Worm (Caenorhabditis elegans): Measurements from ENCODE around the gene F58H1.8.

F58H1.8 gene

DNA sequence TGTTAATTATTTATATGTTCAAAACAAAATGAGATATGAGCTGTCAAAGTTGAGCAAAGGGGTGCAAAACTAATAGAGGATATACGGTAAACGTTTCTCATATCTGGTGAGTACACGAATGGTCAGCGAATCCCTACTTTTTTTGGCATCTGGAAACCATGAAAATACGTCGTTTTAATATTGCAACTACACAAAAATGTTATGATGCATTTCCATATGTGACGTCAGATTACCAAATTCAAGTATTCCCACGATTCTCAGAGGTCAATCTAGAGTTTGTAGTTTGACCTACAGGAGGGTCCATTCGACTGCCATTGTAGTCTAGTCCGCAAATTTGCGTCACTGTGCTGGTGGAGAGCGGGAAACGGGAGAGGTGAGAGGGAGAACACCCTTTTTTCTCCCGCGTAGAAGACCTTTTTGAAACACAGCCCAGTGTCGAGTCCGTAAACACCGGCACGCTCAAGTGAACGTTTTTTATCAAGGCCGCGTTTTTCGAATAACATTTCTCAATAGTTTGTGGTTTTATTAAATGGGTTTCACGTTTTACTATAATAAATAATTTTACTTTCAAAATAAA, 38.5 kb upstream of the F58H1.8 start (continued):
- TF ChIP-seq lin-14 (GFP tag; optimal IDR thresholded peaks at IDR 0.05) (peak; percentile 73), mef-2 (tag; optimal IDR thresholded peaks at IDR 0.05) (no peak), zag-1 (tag; optimal IDR thresholded peaks at IDR 0.05) (no peak), egl-13 (tag; optimal IDR thresholded peaks at IDR 0.05) (no peak), aly-2 (tag; optimal IDR thresholded peaks at IDR 0.05) (no peak), nhr-19 (GFP tag; conservative IDR thresholded peaks at IDR 0.05) (peak; percentile 33), nhr-84 (tag; optimal IDR thresholded peaks at IDR 0.05) (no peak), nhr-20 (tag; optimal IDR thresholded peaks at IDR 0.05) (peak; percentile 81), lin-39 (tag; optimal IDR thresholded peaks at IDR 0.05) (no peak), elt-3 (tag; optimal IDR thresholded peaks at IDR 0.05) (no peak), aha-1 (tag; optimal IDR thresholded peaks at IDR 0.05) (no peak), mdl-1 (tag; optimal IDR thresholded peaks at IDR 0.05) (peak in 1 of 2 experiments; percentile 22)

DNA sequence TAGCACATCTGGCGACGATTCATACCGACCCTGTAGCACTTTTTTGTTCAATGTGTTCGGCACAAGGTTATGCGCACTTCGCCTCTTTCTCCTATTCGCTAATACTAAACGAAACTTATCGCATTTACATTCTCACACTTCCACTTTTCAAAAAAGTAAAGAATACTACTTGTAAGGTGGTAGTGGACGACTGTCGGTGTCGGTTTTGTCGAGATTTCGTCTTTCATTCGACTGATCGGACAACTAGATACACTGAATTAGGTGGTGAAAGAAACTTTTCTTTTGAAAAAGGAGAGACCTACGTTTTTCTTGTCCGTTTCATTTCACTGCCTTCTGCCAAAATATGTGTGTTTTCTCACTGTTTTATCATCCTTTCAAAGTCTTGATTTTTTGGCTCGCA, 37.3 kb upstream of the F58H1.8 start:
- TF ChIP-seq nhr-47 (tag; optimal IDR thresholded peaks at IDR 0.05), result no peak
- peak; percentile 58 for TF ChIP-seq lin-14 (GFP tag; optimal IDR thresholded peaks at IDR 0.05)
- TF ChIP-seq nhr-85 (tag), result peak; percentile 53
- TF ChIP-seq hlh-17 (GFP tag; optimal IDR thresholded peaks at IDR 0.05; ENCODE audit: borderline replicate concordance), result no peak
- TF ChIP-seq C16A3.4 (tag; optimal IDR thresholded peaks at IDR 0.05), result peak; percentile 14
- TF ChIP-seq blmp-1 (tag; optimal IDR thresholded peaks at IDR 0.05), result peak; percentile 75

DNA sequence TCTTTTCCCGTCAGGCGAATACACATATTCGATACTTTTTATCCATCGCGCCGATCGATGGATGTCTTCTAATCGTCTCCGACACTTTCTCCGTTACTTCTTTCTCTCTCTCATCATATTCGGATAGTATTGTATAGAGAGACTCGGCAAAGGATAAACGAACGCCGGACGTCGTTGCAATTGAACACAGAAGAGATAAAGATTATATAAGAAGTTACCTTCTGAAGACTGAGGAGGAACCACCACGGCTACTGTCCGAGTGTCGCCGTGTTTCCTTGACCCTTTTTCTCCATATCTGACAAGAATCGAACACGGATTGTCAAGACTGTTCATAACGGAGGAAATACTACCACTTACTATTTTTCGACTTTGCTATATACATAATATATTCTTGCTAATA, 35.8 kb upstream of the F58H1.8 start, which contains the start of gene sma-1:
TSS of gene sma-1 (plus strand) at position 301 of the 400 bp plus-strand sequence.
- TF ChIP-seq blmp-1 (tag; optimal IDR thresholded peaks at IDR 0.05), result peak; percentile 87
- no peak for TF ChIP-seq lsy-2 (tag; optimal IDR thresholded peaks at IDR 0.05)
- TF ChIP-seq lin-39 (tag; optimal IDR thresholded peaks at IDR 0.05), result no peak
- no peak for TF ChIP-seq pax-3 (tag; optimal IDR thresholded peaks at IDR 0.05)

DNA sequence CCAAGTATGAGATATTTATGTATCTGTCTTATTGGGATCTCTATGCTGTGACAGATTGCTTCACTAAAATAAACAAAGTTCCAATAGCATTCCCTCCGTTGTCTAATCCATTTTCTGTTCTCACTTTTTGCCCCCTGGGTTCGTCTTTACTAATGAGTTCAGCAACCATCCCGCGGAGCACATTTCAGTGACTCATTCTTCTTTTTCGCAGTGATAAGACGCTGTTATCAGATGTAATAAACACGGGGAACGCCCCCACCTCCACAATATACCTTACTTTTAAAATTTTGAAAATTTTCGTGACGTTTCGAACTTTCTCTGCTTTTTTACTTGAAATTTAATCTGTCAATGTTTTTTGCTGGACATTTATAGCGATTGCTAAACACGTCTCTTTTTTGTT, 34.8 kb upstream of the F58H1.8 start:
- peak; percentile 18 for TF ChIP-seq elt-2 (tag; optimal IDR thresholded peaks at IDR 0.05)
- TF ChIP-seq ceh-82 (tag; optimal IDR thresholded peaks at IDR 0.05), result no peak

DNA sequence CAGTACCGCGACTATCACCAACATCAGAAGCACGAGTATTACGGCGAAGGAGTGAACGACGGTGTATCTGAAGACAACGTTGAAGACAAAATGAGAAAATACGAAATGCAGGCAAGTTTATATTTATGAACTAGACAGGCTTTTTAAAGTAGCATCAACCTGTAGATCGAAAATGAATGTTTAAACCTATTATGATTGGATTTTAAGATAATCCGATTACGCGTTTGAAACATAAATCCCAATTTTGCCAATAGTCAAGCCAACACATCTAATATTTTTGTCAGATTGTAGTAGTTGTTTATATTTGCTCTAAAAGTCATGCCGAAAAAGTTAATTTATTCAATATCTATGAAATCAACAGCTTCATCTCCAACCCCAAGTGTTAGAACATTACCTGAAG, 33.7 kb upstream of the F58H1.8 start:
- TF ChIP-seq C16A3.4 (tag; optimal IDR thresholded peaks at IDR 0.05) (no peak), mdl-1 (tag; optimal IDR thresholded peaks at IDR 0.05) (no peak), unc-130 (tag; optimal IDR thresholded peaks at IDR 0.05) (no peak), dpl-1 (GFP tag; optimal IDR thresholded peaks at IDR 0.05) (no peak), hlh-17 (GFP tag; optimal IDR thresholded peaks at IDR 0.05; ENCODE audit: borderline replicate concordance) (no peak), snu-23 (GFP tag; optimal IDR thresholded peaks at IDR 0.05) (no peak)

DNA sequence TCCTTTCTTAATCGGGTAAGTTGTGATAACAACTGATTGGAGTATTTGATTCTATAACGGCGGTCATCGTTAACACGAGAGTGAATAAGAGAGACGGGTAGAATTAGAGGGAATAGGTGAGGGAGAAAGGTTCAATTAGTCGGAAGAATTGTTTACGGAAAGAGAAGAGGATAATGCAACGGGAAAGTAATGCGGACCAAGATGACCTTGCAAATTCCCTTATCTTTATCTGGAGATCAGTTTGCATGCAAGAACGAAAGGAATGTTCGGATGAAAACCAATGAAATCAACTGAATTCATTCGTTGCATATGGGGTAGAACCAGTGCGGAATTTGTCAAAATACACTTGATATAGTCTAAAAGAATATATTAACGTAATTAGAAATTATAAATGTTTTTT, 32.8 kb upstream of the F58H1.8 start:
- TF ChIP-seq hpl-2 (GFP tag; optimal IDR thresholded peaks at IDR 0.05), result no peak
- peak; percentile 2 for TF ChIP-seq nhr-85 (tag)
- TF ChIP-seq lin-14 (GFP tag; optimal IDR thresholded peaks at IDR 0.05), result peak; percentile 53

DNA sequence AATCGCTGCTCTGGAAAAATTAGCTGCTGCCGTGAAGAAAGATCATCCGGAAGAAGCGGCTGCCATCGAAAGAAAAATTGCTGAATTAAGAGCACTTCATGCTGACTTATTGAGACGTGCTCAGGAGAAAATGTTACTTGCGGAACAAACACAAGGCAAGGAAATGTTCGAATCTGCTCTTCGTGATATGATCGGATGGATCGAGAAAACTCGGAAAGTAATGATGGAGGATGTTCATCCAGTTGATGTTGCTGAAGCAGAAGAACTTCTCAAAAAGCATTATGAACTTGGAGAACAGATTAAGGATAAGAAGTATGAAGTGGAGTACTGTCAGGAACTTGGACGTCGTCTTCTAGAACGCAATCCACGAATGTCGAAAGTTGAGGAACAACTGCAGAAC, 29.0 kb upstream of the F58H1.8 start:
- TF ChIP-seq zag-1 (tag; optimal IDR thresholded peaks at IDR 0.05) (no peak), mdl-1 (tag; optimal IDR thresholded peaks at IDR 0.05) (no peak), dpl-1 (GFP tag; optimal IDR thresholded peaks at IDR 0.05) (no peak), mep-1 (tag; optimal IDR thresholded peaks at IDR 0.05) (no peak), vab-15 (tag; optimal IDR thresholded peaks at IDR 0.05) (no peak), mef-2 (tag; optimal IDR thresholded peaks at IDR 0.05) (no peak), skn-1 (tag; optimal IDR thresholded peaks at IDR 0.05) (no peak)
